Fruit fly (Drosophila melanogaster): ENCODE data around the gene Snmp1.

Gene Snmp1

dm6 chr3R:21186606-21187393 lies 18.8 kb upstream of the Snmp1 start (continued):
- no peak; the same call in 1 of the 2 replicates for TF ChIP-seq Xrp1 (GFP tag; IDR thresholded peaks at IDR 0.05)
- TF ChIP-seq CG3407 (GFP tag; optimal IDR thresholded peaks at IDR 0.05), result peak; percentile 8
- no peak for TF ChIP-seq Doc2 (GFP tag; IDR thresholded peaks at IDR 0.05)
- no peak for TF ChIP-seq CG15601 (tag; optimal IDR thresholded peaks at IDR 0.05)
- peak; percentile 22; the same call in 1 of the 2 replicates for TF ChIP-seq rib (GFP tag; IDR thresholded peaks at IDR 0.05)
- TF ChIP-seq Aef1 (GFP tag; IDR thresholded peaks at IDR 0.05), result peak; percentile 25; the same call in 1 of the 3 replicates
- no peak for TF ChIP-seq disco-r (GFP tag; optimal IDR thresholded peaks at IDR 0.05)
- TF ChIP-seq Tbp (GFP tag; optimal IDR thresholded peaks at IDR 0.05), result peak; percentile 89
- TF ChIP-seq sisA (GFP tag; IDR thresholded peaks at IDR 0.05), result peak; percentile 30; the same call in 1 of the 2 replicates
- TF ChIP-seq Blimp-1 (GFP tag; optimal IDR thresholded peaks at IDR 0.05), result peak; percentile 88
- no peak for TF ChIP-seq Optix (GFP tag; IDR thresholded peaks at IDR 0.05)
- peak; percentile 21 for TF ChIP-seq CG33557 (GFP tag; optimal IDR thresholded peaks at IDR 0.05)
- peak; percentile 0 for TF ChIP-seq mam (GFP tag; optimal IDR thresholded peaks at IDR 0.05)
- TF ChIP-seq CG15269 (tag; optimal IDR thresholded peaks at IDR 0.05), result peak; percentile 27
- peak; percentile 34 for TF ChIP-seq CG13424 (tag; optimal IDR thresholded peaks at IDR 0.05)
- peak; percentile 16 for TF ChIP-seq Sox102F (GFP tag; optimal IDR thresholded peaks at IDR 0.05)
- peak; percentile 32 for TF ChIP-seq dmrt11E (tag; optimal IDR thresholded peaks at IDR 0.05)
- peak; percentile 39 for TF ChIP-seq CG4424 (GFP tag; optimal IDR thresholded peaks at IDR 0.05)
- TF ChIP-seq CG16813 (GFP tag; IDR thresholded peaks at IDR 0.05; ENCODE audit: partially characterized antibody), result no peak
- TF ChIP-seq dimm (GFP tag; IDR thresholded peaks at IDR 0.05), result no peak
- TF ChIP-seq CG10462 (GFP tag; optimal IDR thresholded peaks at IDR 0.05), result peak; percentile 24
- peak; percentile 29 for TF ChIP-seq CG10267 (tag; optimal IDR thresholded peaks at IDR 0.05)
- peak; percentile 8 for TF ChIP-seq CG2712 (tag; optimal IDR thresholded peaks at IDR 0.05)
- peak; percentile 57 for TF ChIP-seq CG12104 (GFP tag; optimal IDR thresholded peaks at IDR 0.05)
- peak; percentile 46 for TF ChIP-seq sd (tag; optimal IDR thresholded peaks at IDR 0.05)
- no peak for TF ChIP-seq Abd-B (GFP tag; optimal IDR thresholded peaks at IDR 0.05)
- TF ChIP-seq CG3726 (GFP tag; IDR thresholded peaks at IDR 0.05), result 0 out of 3 replicates have a peak, but pooled peaks have one; percentile 46
- peak; percentile 43 for TF ChIP-seq CG16815 (GFP tag; optimal IDR thresholded peaks at IDR 0.05)

- TF ChIP-seq B-H2 (GFP tag; optimal IDR thresholded peaks at IDR 0.05) (peak; percentile 21), chinmo (GFP tag; IDR thresholded peaks at IDR 0.05; ENCODE audit: partially characterized antibody) (0 out of 4 replicates have a peak, but pooled peaks have one; percentile 31), CG6654 (GFP tag; optimal IDR thresholded peaks at IDR 0.05) (no peak), tll (GFP tag; optimal IDR thresholded peaks at IDR 0.05) (no peak), CG10543 (GFP tag; optimal IDR thresholded peaks at IDR 0.05) (peak; percentile 29), vvl (GFP tag; IDR thresholded peaks at IDR 0.05) (0 out of 2 replicates have a peak, but pooled peaks have one; percentile 17), rib (GFP tag; IDR thresholded peaks at IDR 0.05) (peak; percentile 70; the same call in 1 of the 2 replicates), sr (GFP tag; IDR thresholded peaks at IDR 0.05) (0 out of 3 replicates have a peak, but pooled peaks have one; percentile 16), eve (GFP tag; optimal IDR thresholded peaks at IDR 0.05) (peak in 1 of 2 experiments; percentile 47), CG13894 (tag; optimal IDR thresholded peaks at IDR 0.05) (peak; percentile 66), CG12769 (tag; optimal IDR thresholded peaks at IDR 0.05) (peak; percentile 11)
These were observed 17.6 kb upstream of the Snmp1 start for dm6 chr3R:21185655-21186054.
